Fruit fly (Drosophila melanogaster) whole organism, embryonic: ENCODE measurements around the gene Grip84.

Source experiments
- Adf1 ChIP-seq: fragments of 200-800 bp; sonication (Bioruptor generic); IDR thresholded peaks from 2 replicates; pipeline ENCODE4 v1.3.6; 2022; ENCODE audit warnings: missing biosample characterization, missing genetic modification characterization
- Awh ChIP-seq: fragments of 200-800 bp; sonication (Bioruptor generic); IDR thresholded peaks from 2 replicates; pipeline ENCODE4, ENCODE4 v1.3.6; 2022; ENCODE audit warnings: missing biosample characterization, missing genetic modification characterization
- Bgb ChIP-seq: fragments of 200-800 bp; sonication (Bioruptor generic); IDR thresholded peaks from 2 replicates; pipeline ENCODE4 v1.3.6; 2022; ENCODE audit warnings: missing biosample characterization, missing genetic modification characterization; ENCODE audit not compliant: partially characterized antibody
- CG10543 ChIP-seq: fragments of 200-800 bp; sonication (Bioruptor generic); optimal IDR thresholded peaks from 3 replicates; lab custom pipeline; 2017; ENCODE audit warnings: missing biosample characterization, mild to moderate bottlenecking, missing genetic modification characterization, moderate library complexity
- CG12769 ChIP-seq: fragments of 200-800 bp; sonication (Bioruptor generic); optimal IDR thresholded peaks from 2 replicates; lab custom pipeline; 2019; ENCODE audit warnings: missing biosample characterization, mild to moderate bottlenecking, missing genetic modification characterization, moderate library complexity
- CG13424 ChIP-seq: fragments of 200-800 bp; sonication (Bioruptor generic); optimal IDR thresholded peaks from 2 replicates; lab custom pipeline; 2019; ENCODE audit warnings: missing biosample characterization, mild to moderate bottlenecking, missing genetic modification characterization, moderate library complexity
- CG18262 ChIP-seq: fragments of 200-800 bp; optimal IDR thresholded peaks from 3 replicates; lab custom pipeline; 2019; ENCODE audit warnings: missing biosample characterization, mild to moderate bottlenecking, missing genetic modification characterization, moderate library complexity
- CG32767 ChIP-seq: fragments of 200-800 bp; sonication (Bioruptor generic); IDR thresholded peaks from 2 replicates; pipeline ENCODE4 v1.3.6; 2022; ENCODE audit warnings: missing biosample characterization, missing genetic modification characterization
- CG33557 ChIP-seq: fragments of 200-800 bp; sonication (Bioruptor generic); optimal IDR thresholded peaks from 2 replicates; lab custom pipeline; 2019; ENCODE audit warnings: missing biosample characterization, mild to moderate bottlenecking, missing genetic modification characterization, moderate library complexity
- CG34376 ChIP-seq: fragments of 200-800 bp; sonication (Bioruptor generic); optimal IDR thresholded peaks from 2 replicates; lab custom pipeline; 2018; ENCODE audit warnings: missing biosample characterization, mild to moderate bottlenecking, missing genetic modification characterization
- CG34422 ChIP-seq: fragments of 200-800 bp; sonication (Bioruptor generic); IDR thresholded peaks from 3 replicates; pipeline ENCODE4 v1.3.6; 2022; ENCODE audit warnings: missing biosample characterization, missing genetic modification characterization
- CG4404 ChIP-seq: fragments of 200-800 bp; sonication (Bioruptor generic); IDR thresholded peaks from 2 replicates; pipeline ENCODE4 v1.3.6; 2022; ENCODE audit warnings: missing biosample characterization, missing genetic modification characterization
- CG4707 ChIP-seq: fragments of 200-800 bp; sonication (Bioruptor generic); optimal IDR thresholded peaks from 2 replicates; lab custom pipeline; 2018; ENCODE audit warnings: missing biosample characterization, mild to moderate bottlenecking, missing genetic modification characterization, moderate library complexity
- CG6175 ChIP-seq: fragments of 200-800 bp; sonication (Bioruptor generic); IDR thresholded peaks from 3 replicates; pipeline ENCODE4 v1.3.6; 2022; ENCODE audit warnings: missing biosample characterization, missing genetic modification characterization
- CG7556 ChIP-seq: fragments of 200-800 bp; sonication (Bioruptor generic); optimal IDR thresholded peaks from 2 replicates; lab custom pipeline; 2017; ENCODE audit warnings: missing biosample characterization, mild to moderate bottlenecking, missing genetic modification characterization
- CG8290 ChIP-seq, 3 experiments: fragments of 200-800 bp; sonication (Bioruptor generic); optimal IDR thresholded peaks; 2 replicates each; lab custom pipeline; 2016 to 2019; ENCODE audit warnings: missing biosample characterization in 3 of 3, missing genetic modification characterization in 3 of 3, mild to moderate bottlenecking in 2 of 3, moderate library complexity in 1 of 3
- CG9817 ChIP-seq: fragments of 200-800 bp; sonication (Bioruptor generic); optimal IDR thresholded peaks from 2 replicates; lab custom pipeline; 2018; ENCODE audit warnings: missing biosample characterization, mild to moderate bottlenecking, missing genetic modification characterization, moderate library complexity
- Dref ChIP-seq: fragments of 200-800 bp; sonication (Bioruptor generic); IDR thresholded peaks from 2 replicates; pipeline ENCODE4 v1.3.6; 2022; ENCODE audit warnings: missing biosample characterization, missing genetic modification characterization
- Drgx ChIP-seq: fragments of 200-800 bp; sonication (Bioruptor generic); IDR thresholded peaks from 2 replicates; pipeline ENCODE4 v1.3.6; 2022; ENCODE audit warnings: missing biosample characterization, missing genetic modification characterization
- Jarid2 ChIP-seq: fragments of 200-800 bp; sonication (Bioruptor generic); optimal IDR thresholded peaks from 3 replicates; lab custom pipeline; 2017; ENCODE audit warnings: mild to moderate bottlenecking, missing biosample characterization, missing genetic modification reagents, missing genetic modification characterization
- NFAT ChIP-seq: fragments of 200-800 bp; sonication (Bioruptor generic); IDR thresholded peaks from 2 replicates; pipeline ENCODE4 v1.3.6; 2022; ENCODE audit warnings: missing biosample characterization, missing genetic modification characterization
- Pdp1 ChIP-seq, 2 experiments: fragments of 200-800 bp; sonication (Bioruptor generic); optimal IDR thresholded peaks; 3 replicates each; lab custom pipeline; 2016; ENCODE audit warnings: missing biosample characterization in 2 of 2, missing genetic modification characterization in 2 of 2, mild to moderate bottlenecking in 1 of 2, moderate library complexity in 1 of 2
- Poxn ChIP-seq: fragments of 200-800 bp; sonication (Bioruptor generic); IDR thresholded peaks from 2 replicates; pipeline ENCODE4 v1.3.6; 2022; ENCODE audit warnings: missing biosample characterization, missing genetic modification characterization
- Rfx ChIP-seq: fragments of 200-800 bp; sonication (Bioruptor generic); IDR thresholded peaks from 2 replicates; pipeline ENCODE4 v1.3.6; 2022; ENCODE audit warnings: missing biosample characterization, missing genetic modification characterization
- Sox100B ChIP-seq: fragments of 200-800 bp; sonication (Bioruptor generic); optimal IDR thresholded peaks from 3 replicates; lab custom pipeline; 2018; ENCODE audit warnings: missing biosample characterization, mild to moderate bottlenecking, missing genetic modification characterization
- bbx ChIP-seq: fragments of 200-800 bp; sonication (Bioruptor generic); IDR thresholded peaks from 2 replicates; pipeline ENCODE4 v1.3.6; 2022; ENCODE audit warnings: missing biosample characterization, missing genetic modification characterization; ENCODE audit not compliant: partially characterized antibody
- cg ChIP-seq: fragments of 200-800 bp; sonication (Bioruptor generic); optimal IDR thresholded peaks from 3 replicates; lab custom pipeline; 2019; ENCODE audit warnings: missing biosample characterization, mild to moderate bottlenecking, missing genetic modification characterization, moderate library complexity
- crol ChIP-seq: fragments of 200-800 bp; sonication (Bioruptor generic); IDR thresholded peaks from 2 replicates; pipeline ENCODE4 v1.3.6; 2022; ENCODE audit warnings: missing biosample characterization, missing genetic modification characterization
- cwo ChIP-seq: fragments of 200-800 bp; sonication (Bioruptor generic); optimal IDR thresholded peaks from 3 replicates; lab custom pipeline; 2017; ENCODE audit warnings: missing biosample characterization, missing genetic modification characterization, mild to moderate bottlenecking, moderate library complexity, missing genetic modification reagents
- exex ChIP-seq: fragments of 200-800 bp; sonication (Bioruptor generic); optimal IDR thresholded peaks from 4 replicates; lab custom pipeline; 2018; ENCODE audit warnings: missing biosample characterization, mild to moderate bottlenecking, missing genetic modification characterization, moderate library complexity
- hb ChIP-seq: fragments of 200-800 bp; sonication (Bioruptor generic); IDR thresholded peaks from 3 replicates; pipeline ENCODE4 v1.3.6; 2022; ENCODE audit warnings: missing biosample characterization, missing genetic modification characterization; ENCODE audit not compliant: partially characterized antibody
- kah ChIP-seq: fragments of 200-800 bp; sonication (Bioruptor generic); optimal IDR thresholded peaks from 2 replicates; lab custom pipeline; 2018; ENCODE audit warnings: missing biosample characterization, mild to moderate bottlenecking, missing genetic modification characterization
- kay ChIP-seq: fragments of 200-800 bp; sonication (Bioruptor generic); optimal IDR thresholded peaks from 2 replicates; lab custom pipeline; 2016; ENCODE audit warnings: missing biosample characterization, missing genetic modification characterization
- lab ChIP-seq: fragments of 200-800 bp; sonication (Bioruptor generic); optimal IDR thresholded peaks from 3 replicates; lab custom pipeline; 2017; ENCODE audit warnings: missing biosample characterization, missing genetic modification characterization, mild to moderate bottlenecking, moderate library complexity, missing genetic modification reagents
- luna ChIP-seq: fragments of 200-800 bp; sonication (Bioruptor generic); optimal IDR thresholded peaks from 2 replicates; lab custom pipeline; 2016; ENCODE audit warnings: missing biosample characterization, missing genetic modification characterization
- pros ChIP-seq: fragments of 200-800 bp; sonication (Bioruptor generic); optimal IDR thresholded peaks from 3 replicates; lab custom pipeline; 2019; ENCODE audit warnings: missing biosample characterization, mild to moderate bottlenecking, missing genetic modification characterization, moderate library complexity
- row ChIP-seq: fragments of 200-800 bp; sonication (Bioruptor generic); IDR thresholded peaks from 3 replicates; pipeline ENCODE4 v1.3.6; 2022; ENCODE audit warnings: missing biosample characterization, missing genetic modification characterization
- sd ChIP-seq: fragments of 200-800 bp; sonication (Bioruptor generic); optimal IDR thresholded peaks from 3 replicates; lab custom pipeline; 2018; ENCODE audit warnings: missing biosample characterization, mild to moderate bottlenecking, missing genetic modification characterization, moderate library complexity
- sug ChIP-seq: fragments of 200-800 bp; optimal IDR thresholded peaks from 2 replicates; lab custom pipeline; 2019; ENCODE audit warnings: missing biosample characterization, mild to moderate bottlenecking, missing genetic modification characterization, moderate library complexity
- twi ChIP-seq: fragments of 200-800 bp; optimal IDR thresholded peaks from 2 replicates; lab custom pipeline; 2019; ENCODE audit warnings: missing biosample characterization, mild to moderate bottlenecking, missing genetic modification characterization, moderate library complexity

Grip84 gene

dm6 chrX:19605915-19606314 lies 40.4 kb upstream of the Grip84 start:
- TF ChIP-seq Dref = 0 out of 2 replicates have a peak, but pooled peaks have one; percentile 15
- TF ChIP-seq twi (tag; lab: Kevin White, UChicago) = peak; percentile 91
- TF ChIP-seq Rfx (GFP tag; lab: Robert Waterston, UW) = 0 out of 2 replicates have a peak, but pooled peaks have one; percentile 49
- TF ChIP-seq CG6175 (GFP tag; lab: Robert Waterston, UW) = peak; percentile 51; the same call in 2 of the 3 replicates
- TF ChIP-seq Drgx = no peak
- no peak for TF ChIP-seq CG34422 (GFP tag; lab: Robert Waterston, UW)
- TF ChIP-seq CG7556 = no peak
- TF ChIP-seq sd (tag; lab: Kevin White, UChicago) = peak; percentile 91
- TF ChIP-seq sug (tag; lab: Kevin White, UChicago) = peak; percentile 68
- TF ChIP-seq bbx (GFP tag; lab: Robert Waterston, UW) = 0 out of 2 replicates have a peak, but pooled peaks have one; percentile 20
- TF ChIP-seq lab = peak; percentile 11
- TF ChIP-seq cwo = peak; percentile 76
- no peak for TF ChIP-seq Sox100B (GFP tag; lab: Kevin White, UChicago)
- no peak for TF ChIP-seq Poxn
- TF ChIP-seq NFAT (GFP tag; lab: Robert Waterston, UW) = peak; percentile 53; the same call in 1 of the 2 replicates
- TF ChIP-seq hb (GFP tag; lab: Robert Waterston, UW) = no peak
- TF ChIP-seq CG33557 = no peak
- no peak for TF ChIP-seq CG13424 (tag; lab: Kevin White, UChicago)
- peak; percentile 0 for TF ChIP-seq CG34376 (GFP tag; lab: Kevin White, UChicago)
- peak; percentile 32 for TF ChIP-seq exex (tag; lab: Kevin White, UChicago)
- peak; percentile 9; the same call in 1 of the 2 replicates for TF ChIP-seq Bgb (GFP tag; lab: Robert Waterston, UW)
- no peak for TF ChIP-seq CG9817 (tag; lab: Kevin White, UChicago)
- TF ChIP-seq Pdp1 (GFP tag; optimal IDR thresholded peaks at IDR 0.05; lab: Kevin White, UChicago) = peak in 1 of 2 experiments; percentile 85
- TF ChIP-seq Awh (GFP tag; lab: Robert Waterston, UW) = no peak
- peak; percentile 92 for TF ChIP-seq CG10543 (GFP tag; lab: Kevin White, UChicago)
- TF ChIP-seq cg (GFP tag; lab: Kevin White, UChicago) = peak; percentile 23
- peak; percentile 49; the same call in 1 of the 2 replicates for TF ChIP-seq CG32767
- TF ChIP-seq kay (GFP tag; lab: Kevin White, UChicago) = peak; percentile 80
- no peak for TF ChIP-seq luna (GFP tag; lab: Kevin White, UChicago)
- peak; percentile 96 for TF ChIP-seq crol (GFP tag; lab: Robert Waterston, UW)
- peak; percentile 42 for TF ChIP-seq kah (GFP tag; lab: Kevin White, UChicago)
- TF ChIP-seq CG8290 (GFP tag; optimal IDR thresholded peaks at IDR 0.05; lab: Kevin White, UChicago) = no peak
- TF ChIP-seq CG8290 (tag; optimal IDR thresholded peaks at IDR 0.05; lab: Kevin White, UChicago) = peak in 1 of 2 experiments; percentile 40
- TF ChIP-seq Jarid2 (GFP tag; lab: Kevin White, UChicago) = no peak
- no peak for TF ChIP-seq CG18262
- peak; percentile 83 for TF ChIP-seq pros (GFP tag; lab: Kevin White, UChicago)
- TF ChIP-seq CG12769 (tag; lab: Kevin White, UChicago) = peak; percentile 83
- TF ChIP-seq CG4404 (GFP tag; lab: Robert Waterston, UW) = no peak
- TF ChIP-seq CG4707 = peak; percentile 39
- 0 out of 3 replicates have a peak, but pooled peaks have one; percentile 7 for TF ChIP-seq row
- peak; percentile 9; the same call in 1 of the 2 replicates for TF ChIP-seq Adf1 (GFP tag; lab: Robert Waterston, UW)
- TF ChIP-seq, all 482 proteins: peak for 26
